Fruit fly (Drosophila melanogaster) whole organism, prepupa: ENCODE measurements around the gene CG13970.

Experiments
- Blimp-1 ChIP-seq: fragments of 200-800 bp; sonication (Bioruptor generic); optimal IDR thresholded peaks from 3 replicates; lab custom pipeline; 2017; ENCODE audit warnings: missing biosample characterization, missing genetic modification characterization, mild to moderate bottlenecking, moderate library complexity, missing genetic modification reagents
- CG10631 ChIP-seq: fragments of 200-800 bp; sonication (Bioruptor generic); optimal IDR thresholded peaks from 2 replicates; lab custom pipeline; 2016; ENCODE audit warnings: missing biosample characterization, missing genetic modification characterization
- CG10669 ChIP-seq: fragments of 200-800 bp; sonication (Bioruptor generic); optimal IDR thresholded peaks from 3 replicates; lab custom pipeline; 2018; ENCODE audit warnings: missing biosample characterization, mild to moderate bottlenecking, missing genetic modification characterization, moderate library complexity
- CG11762 ChIP-seq: fragments of 200-800 bp; sonication (Bioruptor generic); optimal IDR thresholded peaks from 3 replicates; lab custom pipeline; 2016; ENCODE audit warnings: missing biosample characterization, missing genetic modification characterization; ENCODE audit not compliant: insufficient read depth
- CG11902 ChIP-seq: fragments of 200-800 bp; sonication (Bioruptor generic); optimal IDR thresholded peaks from 3 replicates; lab custom pipeline; 2016; ENCODE audit warnings: missing biosample characterization, missing genetic modification characterization
- CG1621 ChIP-seq: fragments of 200-800 bp; sonication (Bioruptor generic); optimal IDR thresholded peaks from 3 replicates; lab custom pipeline; 2018; ENCODE audit warnings: missing biosample characterization, mild to moderate bottlenecking, missing genetic modification characterization
- CG16779 ChIP-seq: fragments of 200-800 bp; sonication (Bioruptor generic); optimal IDR thresholded peaks from 3 replicates; lab custom pipeline; 2017; ENCODE audit warnings: missing biosample characterization, mild to moderate bottlenecking, missing genetic modification characterization
- CG3032 ChIP-seq: fragments of 200-800 bp; optimal IDR thresholded peaks from 2 replicates; lab custom pipeline; 2019; ENCODE audit warnings: missing biosample characterization, mild to moderate bottlenecking, missing genetic modification characterization, moderate library complexity
- CG31627 ChIP-seq: fragments of 200-800 bp; sonication (Bioruptor generic); optimal IDR thresholded peaks from 3 replicates; lab custom pipeline; 2016; ENCODE audit warnings: missing biosample characterization, missing genetic modification characterization
- CG32006 ChIP-seq: fragments of 200-800 bp; sonication (Bioruptor generic); optimal IDR thresholded peaks from 3 replicates; lab custom pipeline; 2017; ENCODE audit warnings: missing biosample characterization, mild to moderate bottlenecking, missing genetic modification characterization
- CG34406 ChIP-seq: fragments of 200-800 bp; sonication (Bioruptor generic); optimal IDR thresholded peaks from 3 replicates; lab custom pipeline; 2016; ENCODE audit warnings: missing biosample characterization, missing genetic modification characterization
- CG3919 ChIP-seq: fragments of 200-800 bp; sonication (Bioruptor generic); optimal IDR thresholded peaks from 3 replicates; lab custom pipeline; 2016; ENCODE audit warnings: missing biosample characterization, missing genetic modification characterization
- CG6163 ChIP-seq: fragments of 200-800 bp; sonication (Bioruptor generic); IDR thresholded peaks from 3 replicates; pipeline ENCODE4 v1.3.6; 2022; ENCODE audit warnings: missing biosample characterization, missing genetic modification characterization
- CG6276 ChIP-seq: fragments of 200-800 bp; sonication (Bioruptor generic); optimal IDR thresholded peaks from 2 replicates; lab custom pipeline; 2017; ENCODE audit warnings: missing biosample characterization, mild to moderate bottlenecking, missing genetic modification characterization
- CG6792 ChIP-seq: fragments of 200-800 bp; sonication (Bioruptor generic); optimal IDR thresholded peaks from 3 replicates; lab custom pipeline; 2016; ENCODE audit warnings: missing biosample characterization, missing genetic modification characterization
- CG6808 ChIP-seq: fragments of 200-800 bp; sonication (Bioruptor generic); optimal IDR thresholded peaks from 3 replicates; lab custom pipeline; 2017; ENCODE audit warnings: missing biosample characterization, missing genetic modification characterization, mild to moderate bottlenecking, moderate library complexity, missing genetic modification reagents
- CG6854 ChIP-seq: fragments of 200-800 bp; sonication (Bioruptor generic); optimal IDR thresholded peaks from 2 replicates; lab custom pipeline; 2017; ENCODE audit warnings: missing biosample characterization, mild to moderate bottlenecking, missing genetic modification characterization
- CG8119 ChIP-seq: fragments of 200-800 bp; sonication (Bioruptor generic); IDR thresholded peaks from 3 replicates; pipeline ENCODE4 v1.3.6; 2022; ENCODE audit warnings: missing biosample characterization, missing genetic modification characterization
- CG8319 ChIP-seq: fragments of 200-800 bp; sonication (Bioruptor generic); optimal IDR thresholded peaks from 3 replicates; lab custom pipeline; 2016; ENCODE audit warnings: missing biosample characterization, missing genetic modification characterization
- CG8632 ChIP-seq: fragments of 200-800 bp; sonication (Bioruptor generic); optimal IDR thresholded peaks from 3 replicates; lab custom pipeline; 2016; ENCODE audit warnings: missing biosample characterization, missing genetic modification characterization
- Eip75B ChIP-seq: fragments of 200-800 bp; sonication (Bioruptor generic); optimal IDR thresholded peaks from 3 replicates; lab custom pipeline; 2016; ENCODE audit warnings: missing biosample characterization, missing genetic modification characterization
- Eip78C ChIP-seq: fragments of 200-800 bp; sonication (Bioruptor generic); peaks from one replicate; lab custom pipeline; 2016; ENCODE audit warnings: missing biosample characterization, missing genetic modification characterization
- Ets21C ChIP-seq: fragments of 200-800 bp; sonication (Bioruptor generic); optimal IDR thresholded peaks from 3 replicates; lab custom pipeline; 2016; ENCODE audit warnings: missing biosample characterization, missing genetic modification characterization
- Ets96B ChIP-seq: fragments of 200-800 bp; optimal IDR thresholded peaks from 2 replicates; lab custom pipeline; 2019; ENCODE audit warnings: missing biosample characterization, mild to moderate bottlenecking, missing genetic modification characterization, moderate library complexity
- Gug ChIP-seq: fragments of 200-800 bp; sonication (Bioruptor generic); IDR thresholded peaks from 2 replicates; pipeline ENCODE4 v1.3.6; 2022; ENCODE audit warnings: missing biosample characterization, missing genetic modification characterization
- Hr38 ChIP-seq: sonication (Bioruptor generic); optimal IDR thresholded peaks from 2 replicates; lab custom pipeline; 2016; ENCODE audit warnings: missing biosample characterization, missing genetic modification characterization
- Hr39 ChIP-seq: fragments of 200-800 bp; sonication (Bioruptor generic); optimal IDR thresholded peaks from 2 replicates; lab custom pipeline; 2016; ENCODE audit warnings: missing biosample characterization, missing genetic modification characterization
- Hr4 ChIP-seq: fragments of 200-800 bp; sonication (Bioruptor generic); optimal IDR thresholded peaks from 3 replicates; lab custom pipeline; 2016; ENCODE audit warnings: missing biosample characterization, missing genetic modification characterization
- Lpt ChIP-seq: fragments of 200-800 bp; sonication (Bioruptor generic); optimal IDR thresholded peaks from 3 replicates; lab custom pipeline; 2016; ENCODE audit warnings: missing biosample characterization, missing genetic modification characterization
- Met ChIP-seq: fragments of 200-800 bp; sonication (Bioruptor generic); optimal IDR thresholded peaks from 3 replicates; lab custom pipeline; 2016; ENCODE audit warnings: missing biosample characterization, missing genetic modification characterization
- Smox ChIP-seq: fragments of 200-800 bp; sonication (Bioruptor generic); optimal IDR thresholded peaks from 3 replicates; lab custom pipeline; 2016; ENCODE audit warnings: missing biosample characterization, missing genetic modification characterization
- Sox102F ChIP-seq: fragments of 200-800 bp; sonication (Bioruptor generic); optimal IDR thresholded peaks from 2 replicates; lab custom pipeline; 2016; ENCODE audit warnings: missing biosample characterization, mild to moderate bottlenecking, missing genetic modification characterization
- Sox15 ChIP-seq: fragments of 200-800 bp; sonication (Bioruptor generic); optimal IDR thresholded peaks from 3 replicates; lab custom pipeline; 2016; ENCODE audit warnings: missing biosample characterization, missing genetic modification characterization
- achi ChIP-seq: fragments of 200-800 bp; sonication (Bioruptor generic); optimal IDR thresholded peaks from 3 replicates; lab custom pipeline; 2016; ENCODE audit warnings: missing biosample characterization, missing genetic modification characterization
- acj6 ChIP-seq: fragments of 200-800 bp; sonication (Bioruptor generic); optimal IDR thresholded peaks from 3 replicates; lab custom pipeline; 2016; ENCODE audit warnings: missing biosample characterization, missing genetic modification characterization
- cyc ChIP-seq: fragments of 200-800 bp; sonication (Bioruptor generic); optimal IDR thresholded peaks from 3 replicates; lab custom pipeline; 2016; ENCODE audit warnings: missing biosample characterization, missing genetic modification characterization
- dac ChIP-seq: fragments of 200-800 bp; sonication (Bioruptor generic); optimal IDR thresholded peaks from 2 replicates; lab custom pipeline; 2017; ENCODE audit warnings: missing biosample characterization, mild to moderate bottlenecking, missing genetic modification characterization
- dsx ChIP-seq: fragments of 200-800 bp; optimal IDR thresholded peaks from 3 replicates; lab custom pipeline; 2019; ENCODE audit warnings: missing biosample characterization, mild to moderate bottlenecking, missing genetic modification characterization, moderate library complexity; ENCODE audit not compliant: poor library complexity, severe bottlenecking
- eg ChIP-seq: fragments of 200-800 bp; sonication (Bioruptor generic); IDR thresholded peaks from 3 replicates; pipeline ENCODE4 v1.3.6; 2022; ENCODE audit warnings: missing biosample characterization, missing genetic modification characterization
- fd59A ChIP-seq: fragments of 200-800 bp; sonication (Bioruptor generic); optimal IDR thresholded peaks from 2 replicates; lab custom pipeline; 2017; ENCODE audit warnings: missing biosample characterization, mild to moderate bottlenecking, missing genetic modification characterization, missing genetic modification reagents
- fd85E ChIP-seq: fragments of 200-800 bp; sonication (Bioruptor generic); optimal IDR thresholded peaks from 3 replicates; lab custom pipeline; 2016; ENCODE audit warnings: missing biosample characterization, missing genetic modification characterization
- fkh ChIP-seq: fragments of 200-800 bp; sonication (Bioruptor generic); optimal IDR thresholded peaks from 3 replicates; lab custom pipeline; 2017; ENCODE audit warnings: missing biosample characterization, mild to moderate bottlenecking, missing genetic modification characterization, moderate library complexity
- lz ChIP-seq: fragments of 200-800 bp; sonication (Bioruptor generic); optimal IDR thresholded peaks from 3 replicates; lab custom pipeline; 2016; ENCODE audit warnings: missing biosample characterization, missing genetic modification characterization
- net ChIP-seq: fragments of 200-800 bp; sonication (Bioruptor generic); optimal IDR thresholded peaks from 3 replicates; lab custom pipeline; 2016; ENCODE audit warnings: missing biosample characterization, missing genetic modification characterization
- pdm3 ChIP-seq: fragments of 200-800 bp; sonication (Bioruptor generic); optimal IDR thresholded peaks from 3 replicates; lab custom pipeline; 2016; ENCODE audit warnings: missing biosample characterization, missing genetic modification characterization
- salr ChIP-seq, 2 experiments: fragments of 200-800 bp; sonication (Bioruptor generic); optimal IDR thresholded peaks; 3 replicates each; lab custom pipeline; 2016 to 2018; ENCODE audit warnings: missing biosample characterization in 2 of 2, missing genetic modification characterization in 2 of 2, mild to moderate bottlenecking in 1 of 2
- spab ChIP-seq: fragments of 200-800 bp; sonication (Bioruptor generic); optimal IDR thresholded peaks from 2 replicates; lab custom pipeline; 2017; ENCODE audit warnings: missing biosample characterization, mild to moderate bottlenecking, missing genetic modification characterization, missing genetic modification reagents
- svp ChIP-seq: fragments of 200-800 bp; sonication (Bioruptor generic); peaks from one replicate; lab custom pipeline; 2016; ENCODE audit warnings: missing biosample characterization, missing genetic modification characterization
- topi ChIP-seq: fragments of 200-800 bp; sonication (Bioruptor generic); optimal IDR thresholded peaks from 3 replicates; lab custom pipeline; 2016; ENCODE audit warnings: missing biosample characterization, missing genetic modification characterization
- vri ChIP-seq: fragments of 200-800 bp; sonication (Bioruptor generic); optimal IDR thresholded peaks from 3 replicates; lab custom pipeline; 2016; ENCODE audit warnings: missing biosample characterization, mild to moderate bottlenecking, missing genetic modification characterization

CG13970 gene

dm6 chr2L:20120388-20121232 lies 16.7 kb upstream of the CG13970 start:
- peak; percentile 81 for TF ChIP-seq Hr39 (GFP tag; lab: Kevin White, UChicago)
- peak; percentile 66 for TF ChIP-seq CG3919 (GFP tag; lab: Kevin White, UChicago)
- peak; percentile 77 for TF ChIP-seq lz (GFP tag; lab: Kevin White, UChicago)
- TF ChIP-seq CG6808: peak; percentile 60
- peak; percentile 20 for TF ChIP-seq CG16779 (tag; lab: Kevin White, UChicago)
- peak; percentile 53 for TF ChIP-seq acj6 (GFP tag; lab: Kevin White, UChicago)
- TF ChIP-seq Eip78C (GFP tag; lab: Kevin White, UChicago): peak; percentile 89
- TF ChIP-seq fkh (GFP tag; lab: Kevin White, UChicago): no peak
- peak; percentile 53 for TF ChIP-seq CG34406 (GFP tag; lab: Kevin White, UChicago)
- TF ChIP-seq Blimp-1 (GFP tag; lab: Kevin White, UChicago): peak; percentile 33
- TF ChIP-seq spab (GFP tag; lab: Kevin White, UChicago): peak; percentile 50
- peak; percentile 70 for TF ChIP-seq CG32006 (GFP tag; lab: Kevin White, UChicago)
- peak; percentile 30 for TF ChIP-seq Eip75B (GFP tag; lab: Kevin White, UChicago)
- no peak for TF ChIP-seq Ets21C
- TF ChIP-seq dsx (GFP tag; lab: Kevin White, UChicago): peak; percentile 52
- peak; percentile 49 for TF ChIP-seq Ets96B (tag; lab: Kevin White, UChicago)
- no peak for TF ChIP-seq CG8319
- TF ChIP-seq CG6854 (GFP tag; lab: Kevin White, UChicago): no peak
- TF ChIP-seq vri (GFP tag; lab: Kevin White, UChicago): peak; percentile 27
- TF ChIP-seq Gug: peak; percentile 54
- peak; percentile 27 for TF ChIP-seq CG8632 (GFP tag; lab: Kevin White, UChicago)
- TF ChIP-seq achi (GFP tag; lab: Kevin White, UChicago): peak; percentile 35
- peak; percentile 79 for TF ChIP-seq svp
- TF ChIP-seq Met (GFP tag; lab: Kevin White, UChicago): peak; percentile 39
- TF ChIP-seq Lpt (GFP tag; lab: Kevin White, UChicago): no peak
- peak; percentile 66 for TF ChIP-seq pdm3 (GFP tag; lab: Kevin White, UChicago)
- peak; percentile 26 for TF ChIP-seq dac (GFP tag; lab: Kevin White, UChicago)
- no peak for TF ChIP-seq fd85E (GFP tag; lab: Kevin White, UChicago)
- peak; percentile 80; the same call in 2 of the 3 replicates for TF ChIP-seq CG8119 (GFP tag; lab: Robert Waterston, UW)
- TF ChIP-seq salr (GFP tag; optimal IDR thresholded peaks at IDR 0.05; lab: Kevin White, UChicago): peak; percentile 56 to 70
- TF ChIP-seq CG6163 (GFP tag; lab: Robert Waterston, UW): peak; percentile 49
- TF ChIP-seq net: peak; percentile 62
- peak; percentile 12 for TF ChIP-seq CG11762 (GFP tag; lab: Kevin White, UChicago)
- peak; percentile 85 for TF ChIP-seq CG31627 (GFP tag; lab: Kevin White, UChicago)
- peak; percentile 61; the same call in 2 of the 3 replicates for TF ChIP-seq eg (GFP tag; lab: Robert Waterston, UW)
- TF ChIP-seq Sox102F (GFP tag; lab: Kevin White, UChicago): peak; percentile 64
- TF ChIP-seq fd59A (GFP tag; lab: Kevin White, UChicago): peak; percentile 42
- TF ChIP-seq topi (GFP tag; lab: Kevin White, UChicago): peak; percentile 47
- TF ChIP-seq Hr38 (GFP tag; lab: Kevin White, UChicago): no peak
- TF ChIP-seq CG11902: peak; percentile 62
- peak; percentile 65 for TF ChIP-seq CG10631
- no peak for TF ChIP-seq Sox15 (GFP tag; lab: Kevin White, UChicago)
- TF ChIP-seq CG6276: peak; percentile 72
- TF ChIP-seq Smox (GFP tag; lab: Kevin White, UChicago): peak; percentile 30
- TF ChIP-seq CG3032: peak; percentile 70
- TF ChIP-seq Hr4 (GFP tag; lab: Kevin White, UChicago): peak; percentile 45
- peak; percentile 7 for TF ChIP-seq CG1621 (tag; lab: Kevin White, UChicago)
- peak; percentile 86 for TF ChIP-seq cyc (GFP tag; lab: Kevin White, UChicago)
- peak; percentile 49 for TF ChIP-seq CG10669 (GFP tag; lab: Kevin White, UChicago)
- TF ChIP-seq CG6792 (GFP tag; lab: Kevin White, UChicago): peak; percentile 51
